Worm (Caenorhabditis elegans): ENCODE results near the gene frm-8.

frm-8 gene

ce11 chrIII:3179855-3180254, 39.1 kb downstream of the frm-8 start:
- no peak for TF ChIP-seq tbx-2 (tag; optimal IDR thresholded peaks at IDR 0.05)
- TF ChIP-seq unc-130 (tag; optimal IDR thresholded peaks at IDR 0.05): no peak
- no peak for TF ChIP-seq pqm-1 (tag; optimal IDR thresholded peaks at IDR 0.05)

- TF ChIP-seq tlp-1 (tag; optimal IDR thresholded peaks at IDR 0.05) (no peak), nhr-11 (tag; optimal IDR thresholded peaks at IDR 0.05) (no peak), tbx-2 (tag; optimal IDR thresholded peaks at IDR 0.05) (no peak)
Observed at ce11 chrIII:3176775-3177174, 42.2 kb downstream of the frm-8 start.

ce11 chrIII:3174985-3175384, 44.0 kb downstream of the frm-8 start, which contains the start of gene R148.3:
Gene R148.3 (plus strand): TSS chrIII:3175331.
- TF ChIP-seq aha-1 (tag; optimal IDR thresholded peaks at IDR 0.05) (no peak), unc-86 (tag; optimal IDR thresholded peaks at IDR 0.05) (peak; percentile 19), lin-13 (GFP tag; optimal IDR thresholded peaks at IDR 0.05) (peak; percentile 26), mdl-1 (tag; optimal IDR thresholded peaks at IDR 0.05) (peak in 1 of 2 experiments; percentile 61), dpl-1 (GFP tag; optimal IDR thresholded peaks at IDR 0.05) (peak; percentile 3 to 61 (median 40)), swsn-7 (tag; optimal IDR thresholded peaks at IDR 0.05) (peak; percentile 63), fos-1 (tag; optimal IDR thresholded peaks at IDR 0.05) (no peak), efl-1 (optimal IDR thresholded peaks at IDR 0.05) (peak; percentile 36 to 50), efl-1 (GFP tag; optimal IDR thresholded peaks at IDR 0.05 in 1 of 2) (peak; percentile 41 to 94), elt-3 (tag; optimal IDR thresholded peaks at IDR 0.05) (no peak), ceh-90 (tag; optimal IDR thresholded peaks at IDR 0.05) (no peak), ceh-63 (GFP tag; optimal IDR thresholded peaks at IDR 0.05) (no peak), nhr-237 (tag; optimal IDR thresholded peaks at IDR 0.05) (no peak), sox-4 (tag; optimal IDR thresholded peaks at IDR 0.05) (no peak), lsy-2 (tag; optimal IDR thresholded peaks at IDR 0.05) (peak; percentile 49 to 69), hlh-4 (tag; optimal IDR thresholded peaks at IDR 0.05) (no peak), grh-1 (GFP tag; IDR thresholded peaks at IDR 0.05) (no peak), lir-3 (tag; optimal IDR thresholded peaks at IDR 0.05; ENCODE audit: poor library complexity) (no peak), lin-14 (GFP tag; optimal IDR thresholded peaks at IDR 0.05) (no peak), mef-2 (tag; optimal IDR thresholded peaks at IDR 0.05) (no peak), nhr-84 (tag; optimal IDR thresholded peaks at IDR 0.05) (no peak), sptf-1 (tag; optimal IDR thresholded peaks at IDR 0.05) (no peak), alr-1 (tag; optimal IDR thresholded peaks at IDR 0.05; ENCODE audit: borderline replicate concordance) (no peak), pag-3 (tag; optimal IDR thresholded peaks at IDR 0.05; ENCODE audit: borderline replicate concordance, insufficient read depth) (no peak), Y116A8C.19 (tag; optimal IDR thresholded peaks at IDR 0.05; ENCODE audit: borderline replicate concordance) (no peak), lin-39 (tag; optimal IDR thresholded peaks at IDR 0.05) (peak; percentile 6), nhr-90 (tag; optimal IDR thresholded peaks at IDR 0.05; ENCODE audit: poor library complexity) (peak; percentile 49), efl-3 (GFP tag; optimal IDR thresholded peaks at IDR 0.05) (no peak), hlh-17 (GFP tag; optimal IDR thresholded peaks at IDR 0.05; ENCODE audit: borderline replicate concordance) (no peak), lin-15B (tag; optimal IDR thresholded peaks at IDR 0.05) (peak; percentile 30), isw-1 (GFP tag; IDR thresholded peaks at IDR 0.05) (no peak), ama-1 (optimal IDR thresholded peaks at IDR 0.05) (no peak), nhr-11 (tag; optimal IDR thresholded peaks at IDR 0.05) (no peak), tbx-2 (tag; optimal IDR thresholded peaks at IDR 0.05) (peak; percentile 48), nhr-71 (tag; optimal IDR thresholded peaks at IDR 0.05) (peak; percentile 70), ztf-11 (tag; optimal IDR thresholded peaks at IDR 0.05) (peak in 1 of 2 experiments; percentile 31), unc-130 (tag; optimal IDR thresholded peaks at IDR 0.05) (peak; percentile 53), pqm-1 (tag; optimal IDR thresholded peaks at IDR 0.05) (no peak), ces-1 (GFP tag; optimal IDR thresholded peaks at IDR 0.05) (no peak), nhr-28 (tag; optimal IDR thresholded peaks at IDR 0.05) (no peak), egl-27 (tag; optimal IDR thresholded peaks at IDR 0.05) (no peak), nhr-19 (GFP tag; conservative IDR thresholded peaks at IDR 0.05) (peak; percentile 37), zip-4 (GFP tag; optimal IDR thresholded peaks at IDR 0.05) (no peak), vab-15 (tag; optimal IDR thresholded peaks at IDR 0.05) (no peak), F16B12.6 (tag; optimal IDR thresholded peaks at IDR 0.05) (peak; percentile 11), aly-2 (tag; optimal IDR thresholded peaks at IDR 0.05) (no peak), xbp-1 (tag; optimal IDR thresholded peaks at IDR 0.05) (peak; percentile 90)

Data from whole organism, L1 larva.